Worm (Caenorhabditis elegans) whole organism, L1 larva: ENCODE results near the gene lrpr-1.

Experiments
- nhr-11 ChIP-seq: fragments of 150-350 bp; optimal IDR thresholded peaks from 2 replicates; lab custom pipeline; 2014; ENCODE audit warnings: missing biosample characterization, missing genetic modification characterization
- unc-130 ChIP-seq: fragments of 150-350 bp; optimal IDR thresholded peaks from 2 replicates; lab custom pipeline; 2017; ENCODE audit warnings: missing biosample characterization, missing genetic modification characterization, inconsistent platforms

DNA sequence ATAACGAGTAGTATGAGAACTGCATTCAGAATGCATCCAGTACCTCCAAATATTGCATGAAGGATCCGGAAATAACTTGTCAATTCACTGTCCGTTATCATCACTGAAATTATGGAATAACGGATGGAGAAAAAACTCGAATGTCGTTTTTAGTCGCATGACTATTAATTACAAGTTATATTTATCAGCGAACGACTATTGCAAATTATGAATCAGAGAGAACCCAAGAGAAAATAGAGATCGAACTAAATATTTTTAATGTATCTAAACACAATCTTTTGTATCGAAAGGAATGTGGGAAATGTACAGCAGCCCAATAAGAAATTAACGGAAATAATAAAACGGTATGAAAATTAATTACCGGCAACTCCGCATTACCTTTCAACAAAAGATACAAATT, 17.8 kb downstream of the lrpr-1 start, which contains the start of gene srd-16:
- TF ChIP-seq nhr-11 (tag; lab: Kevin White, UChicago) = no peak
- TF ChIP-seq unc-130 (tag; lab: Kevin White, UChicago) = no peak
